Fruit fly (Drosophila melanogaster) whole organism, embryonic: Measurements from ENCODE around the gene CG10254.
A peak's percentile ranks its signal among the peaks of the same experiment; 100 is the strongest.

Source experiments
- Bgb ChIP-seq: fragments of 200-800 bp; sonication (Bioruptor generic); IDR thresholded peaks from 2 replicates; pipeline ENCODE4 v1.3.6; 2022; ENCODE audit warnings: missing biosample characterization, missing genetic modification characterization; ENCODE audit not compliant: partially characterized antibody
- CG10209 ChIP-seq: fragments of 200-800 bp; sonication (Bioruptor generic); optimal IDR thresholded peaks from 3 replicates; lab custom pipeline; 2017; ENCODE audit warnings: missing biosample characterization, mild to moderate bottlenecking, missing genetic modification characterization, missing genetic modification reagents
- CG11093 ChIP-seq: fragments of 200-800 bp; sonication (Bioruptor generic); IDR thresholded peaks from 3 replicates; pipeline ENCODE4 v1.3.6; 2022; ENCODE audit warnings: missing biosample characterization, missing genetic modification characterization
- CG11247 ChIP-seq: fragments of 200-800 bp; sonication (Bioruptor generic); IDR thresholded peaks from 2 replicates; pipeline ENCODE4 v1.3.6; 2022; ENCODE audit warnings: missing biosample characterization, missing genetic modification characterization
- CG11456 ChIP-seq: fragments of 200-800 bp; sonication (Bioruptor generic); IDR thresholded peaks from 3 replicates; pipeline ENCODE4 v1.3.6; 2022; ENCODE audit warnings: missing biosample characterization, missing genetic modification characterization
- CG11695 ChIP-seq: fragments of 200-800 bp; sonication (Bioruptor generic); IDR thresholded peaks from 3 replicates; pipeline ENCODE4 v1.3.6; 2022; ENCODE audit warnings: missing biosample characterization, missing genetic modification characterization
- CG12299 ChIP-seq: fragments of 200-800 bp; sonication (Bioruptor generic); optimal IDR thresholded peaks from 2 replicates; lab custom pipeline; 2018; ENCODE audit warnings: missing biosample characterization, mild to moderate bottlenecking, missing genetic modification characterization
- CG14050 ChIP-seq: fragments of 200-800 bp; sonication (Bioruptor generic); IDR thresholded peaks from 3 replicates; pipeline ENCODE4 v1.3.6; 2022; ENCODE audit warnings: missing biosample characterization, missing genetic modification characterization
- CG17802 ChIP-seq: fragments of 200-800 bp; sonication (Bioruptor generic); optimal IDR thresholded peaks from 2 replicates; lab custom pipeline; 2018; ENCODE audit warnings: missing biosample characterization, mild to moderate bottlenecking, missing genetic modification characterization, moderate library complexity
- CG1792 ChIP-seq: fragments of 200-800 bp; sonication (Bioruptor generic); optimal IDR thresholded peaks from 2 replicates; lab custom pipeline; 2016; ENCODE audit warnings: missing biosample characterization, missing genetic modification characterization
- CG2678 ChIP-seq: fragments of 200-800 bp; sonication (Bioruptor generic); optimal IDR thresholded peaks from 3 replicates; lab custom pipeline; 2019; ENCODE audit warnings: missing biosample characterization, mild to moderate bottlenecking, missing genetic modification characterization, moderate library complexity
- CG4424 ChIP-seq: fragments of 200-800 bp; sonication (Bioruptor generic); optimal IDR thresholded peaks from 3 replicates; lab custom pipeline; 2016; ENCODE audit warnings: missing biosample characterization, missing genetic modification characterization
- CG4617 ChIP-seq: fragments of 200-800 bp; sonication (Bioruptor generic); optimal IDR thresholded peaks from 3 replicates; lab custom pipeline; 2016; ENCODE audit warnings: missing biosample characterization, missing genetic modification characterization, borderline replicate concordance
- CG4854 ChIP-seq: fragments of 200-800 bp; sonication (Bioruptor generic); optimal IDR thresholded peaks from 2 replicates; lab custom pipeline; 2016; ENCODE audit warnings: missing biosample characterization, missing genetic modification characterization, inconsistent platforms
- CG7839 ChIP-seq: fragments of 200-800 bp; sonication (Bioruptor generic); optimal IDR thresholded peaks from 3 replicates; lab custom pipeline; 2018; ENCODE audit warnings: missing biosample characterization, mild to moderate bottlenecking, missing genetic modification characterization, moderate library complexity
- CG9215 ChIP-seq: fragments of 200-800 bp; sonication (Bioruptor generic); IDR thresholded peaks from 2 replicates; pipeline ENCODE4 v1.3.6; 2022; ENCODE audit warnings: missing biosample characterization, missing genetic modification characterization
- CG9609 ChIP-seq: fragments of 200-800 bp; sonication (Bioruptor generic); optimal IDR thresholded peaks from 3 replicates; lab custom pipeline; 2016; ENCODE audit warnings: missing biosample characterization, missing genetic modification characterization
- CG9876 ChIP-seq: fragments of 200-800 bp; sonication (Bioruptor generic); optimal IDR thresholded peaks from 2 replicates; lab custom pipeline; 2016; ENCODE audit warnings: missing biosample characterization, missing genetic modification characterization
- CHES-1-like ChIP-seq: fragments of 200-800 bp; sonication (Bioruptor generic); optimal IDR thresholded peaks from 2 replicates; lab custom pipeline; 2016; ENCODE audit warnings: missing biosample characterization, missing genetic modification characterization
- Dek ChIP-seq: fragments of 200-800 bp; sonication (Bioruptor generic); optimal IDR thresholded peaks from 3 replicates; lab custom pipeline; 2019; ENCODE audit warnings: missing biosample characterization, mild to moderate bottlenecking, missing genetic modification characterization, moderate library complexity
- HLHmδ ChIP-seq: fragments of 200-800 bp; sonication (Bioruptor generic); optimal IDR thresholded peaks from 2 replicates; lab custom pipeline; 2018; ENCODE audit warnings: missing biosample characterization, mild to moderate bottlenecking, missing genetic modification characterization, moderate library complexity
- Kr ChIP-seq: fragments of 200-800 bp; sonication (Bioruptor generic); optimal IDR thresholded peaks from 2 replicates; lab custom pipeline; 2017; ENCODE audit warnings: missing biosample characterization, mild to moderate bottlenecking, missing genetic modification characterization
- MBD-R2 ChIP-seq: fragments of 200-800 bp; sonication (Bioruptor generic); IDR thresholded peaks from 2 replicates; pipeline ENCODE4 v1.3.6; 2022; ENCODE audit warnings: missing biosample characterization, missing genetic modification characterization
- Mad ChIP-seq: fragments of 200-800 bp; sonication (Bioruptor generic); optimal IDR thresholded peaks from 2 replicates; lab custom pipeline; 2016; ENCODE audit warnings: missing biosample characterization, missing genetic modification characterization
- Ssrp ChIP-seq: fragments of 200-800 bp; sonication (Bioruptor generic); optimal IDR thresholded peaks from 2 replicates; lab custom pipeline; 2018; ENCODE audit warnings: missing biosample characterization, mild to moderate bottlenecking, missing genetic modification characterization, moderate library complexity
- Usf ChIP-seq: fragments of 200-800 bp; sonication (Bioruptor generic); optimal IDR thresholded peaks from 2 replicates; lab custom pipeline; 2017; ENCODE audit warnings: missing genotype, missing biosample characterization, missing genetic modification characterization
- ap ChIP-seq: fragments of 200-800 bp; sonication (Bioruptor generic); IDR thresholded peaks from 2 replicates; pipeline ENCODE4 v1.3.6; 2022; ENCODE audit warnings: missing biosample characterization, missing genetic modification characterization
- ato ChIP-seq: fragments of 200-800 bp; sonication (Bioruptor generic); IDR thresholded peaks from 2 replicates; pipeline ENCODE4 v1.3.6; 2022; ENCODE audit warnings: missing biosample characterization, missing genetic modification characterization; ENCODE audit not compliant: partially characterized antibody
- btn ChIP-seq: fragments of 200-800 bp; sonication (Bioruptor generic); optimal IDR thresholded peaks from 2 replicates; lab custom pipeline; 2016; ENCODE audit warnings: missing biosample characterization, missing genetic modification characterization
- cad ChIP-seq: fragments of >200 bp; optimal IDR thresholded peaks from 2 replicates; lab custom pipeline; 2017; ENCODE audit warnings: missing biosample characterization, missing genetic modification characterization
- cato ChIP-seq: fragments of 200-800 bp; sonication (Bioruptor generic); optimal IDR thresholded peaks from 2 replicates; lab custom pipeline; 2016; ENCODE audit warnings: missing biosample characterization, missing genetic modification characterization, borderline replicate concordance
- chif ChIP-seq, 2 experiments: fragments of 200-800 bp; sonication (Bioruptor generic); optimal IDR thresholded peaks; 3 replicates each; lab custom pipeline; 2016; ENCODE audit warnings: missing biosample characterization in 2 of 2, missing genetic modification characterization in 2 of 2
- cwo ChIP-seq: fragments of 200-800 bp; sonication (Bioruptor generic); optimal IDR thresholded peaks from 3 replicates; lab custom pipeline; 2017; ENCODE audit warnings: missing biosample characterization, missing genetic modification characterization, mild to moderate bottlenecking, moderate library complexity, missing genetic modification reagents
- dpn ChIP-seq, 2 experiments: fragments of 200-800 bp; sonication (Bioruptor generic); optimal IDR thresholded peaks; 3 replicates each; lab custom pipeline; 2016; ENCODE audit warnings: missing biosample characterization in 2 of 2, missing genetic modification characterization in 2 of 2
- gcm ChIP-seq: fragments of 200-800 bp; sonication (Bioruptor generic); optimal IDR thresholded peaks from 2 replicates; lab custom pipeline; 2019; ENCODE audit warnings: missing biosample characterization, mild to moderate bottlenecking, missing genetic modification characterization, moderate library complexity
- h ChIP-seq: fragments of >200 bp; optimal IDR thresholded peaks from 2 replicates; lab custom pipeline; 2017
- hb ChIP-seq: fragments of 200-800 bp; sonication (Bioruptor generic); IDR thresholded peaks from 3 replicates; pipeline ENCODE4 v1.3.6; 2022; ENCODE audit warnings: missing biosample characterization, missing genetic modification characterization; ENCODE audit not compliant: partially characterized antibody
- ind ChIP-seq: fragments of 200-800 bp; sonication (Bioruptor generic); optimal IDR thresholded peaks from 3 replicates; lab custom pipeline; 2016; ENCODE audit warnings: missing biosample characterization, missing genetic modification characterization
- insv ChIP-seq, 2 experiments: fragments of 200-800 bp; sonication (Bioruptor generic); optimal IDR thresholded peaks; 3 replicates each; lab custom pipeline; 2016 to 2018; ENCODE audit warnings: missing biosample characterization in 2 of 2, missing genetic modification characterization in 2 of 2
- lola ChIP-seq, 3 experiments: fragments of >200 bp in 2 of 3; fragments of 200-800 bp in 1 of 3; sonication (Bioruptor generic) in 1 of 3; optimal IDR thresholded peaks; 2 replicates each; lab custom pipeline; 2017 to 2019; ENCODE audit warnings: missing biosample characterization in 3 of 3, missing genetic modification characterization in 3 of 3, mild to moderate bottlenecking in 1 of 3, moderate library complexity in 1 of 3
- onecut ChIP-seq: fragments of 200-800 bp; sonication (Bioruptor generic); IDR thresholded peaks from 2 replicates; pipeline ENCODE4 v1.3.6; 2022; ENCODE audit warnings: missing biosample characterization, missing genetic modification characterization
- psq ChIP-seq: fragments of 200-800 bp; sonication (Bioruptor generic); optimal IDR thresholded peaks from 2 replicates; lab custom pipeline; 2017; ENCODE audit warnings: missing biosample characterization, missing genetic modification characterization
- pum ChIP-seq: fragments of 200-800 bp; sonication (Bioruptor generic); optimal IDR thresholded peaks from 2 replicates; lab custom pipeline; 2016; ENCODE audit warnings: missing biosample characterization, missing genetic modification characterization
- row ChIP-seq: fragments of 200-800 bp; sonication (Bioruptor generic); IDR thresholded peaks from 3 replicates; pipeline ENCODE4 v1.3.6; 2022; ENCODE audit warnings: missing biosample characterization, missing genetic modification characterization
- stc ChIP-seq: fragments of 200-800 bp; sonication (Bioruptor generic); IDR thresholded peaks from 2 replicates; pipeline ENCODE4 v1.3.6; 2022; ENCODE audit warnings: missing biosample characterization, missing genetic modification characterization
- tio ChIP-seq: fragments of 200-800 bp; sonication (Bioruptor generic); optimal IDR thresholded peaks from 2 replicates; lab custom pipeline; 2017; ENCODE audit warnings: missing biosample characterization, missing genetic modification characterization, inconsistent platforms
- vnd ChIP-seq: fragments of 200-800 bp; sonication (Bioruptor generic); IDR thresholded peaks from 3 replicates; pipeline ENCODE4 v1.3.6; 2022; ENCODE audit warnings: missing biosample characterization, missing genetic modification characterization; ENCODE audit not compliant: partially characterized antibody
- vvl ChIP-seq: fragments of 200-800 bp; sonication (Bioruptor generic); IDR thresholded peaks from 2 replicates; pipeline ENCODE4 v1.3.6; 2022; ENCODE audit warnings: missing biosample characterization, missing genetic modification characterization
- wek ChIP-seq: fragments of 200-800 bp; sonication (Bioruptor generic); optimal IDR thresholded peaks from 3 replicates; lab custom pipeline; 2018; ENCODE audit warnings: missing biosample characterization, mild to moderate bottlenecking, missing genetic modification characterization, moderate library complexity

CG10254 gene

dm6 chr3R:23678349-23679193, 16.2 kb downstream of the CG10254 start, which contains the start of gene GILT2 (continued):
- TF ChIP-seq ap (GFP tag; lab: Robert Waterston, UW), result peak; percentile 87
- TF ChIP-seq ind (GFP tag; lab: Kevin White, UChicago), result peak; percentile 90
- TF ChIP-seq stc (GFP tag; lab: Robert Waterston, UW), result peak; percentile 88
- peak; percentile 96 for TF ChIP-seq gcm (GFP tag; lab: Kevin White, UChicago)
- TF ChIP-seq tio (GFP tag; lab: Kevin White, UChicago), result peak; percentile 77
- peak; percentile 83 for TF ChIP-seq CG9215 (GFP tag; lab: Robert Waterston, UW)
- TF ChIP-seq cad (GFP tag; lab: Kevin White, UChicago), result no peak
- peak; percentile 21 for TF ChIP-seq CG9609 (GFP tag; lab: Kevin White, UChicago)
- TF ChIP-seq CG11093 (GFP tag; lab: Robert Waterston, UW), result peak; percentile 84
- TF ChIP-seq Kr (GFP tag; lab: Kevin White, UChicago), result no peak
- TF ChIP-seq chif (GFP tag; optimal IDR thresholded peaks at IDR 0.05; lab: Kevin White, UChicago), result peak; percentile 35 to 61
- TF ChIP-seq HLHmδ (GFP tag; lab: Kevin White, UChicago), result no peak
- TF ChIP-seq row (GFP tag; lab: Robert Waterston, UW), result peak; percentile 96
- TF ChIP-seq Mad, result peak; percentile 75
- TF ChIP-seq CG4617 (GFP tag; lab: Kevin White, UChicago), result peak; percentile 61
- TF ChIP-seq ato, result no peak
- TF ChIP-seq CG9876 (GFP tag; lab: Kevin White, UChicago), result no peak
- TF ChIP-seq CG14050 (GFP tag; lab: Robert Waterston, UW), result peak; percentile 83
- peak; percentile 74 for TF ChIP-seq MBD-R2 (GFP tag; lab: Robert Waterston, UW)
- TF ChIP-seq CG2678 (tag; lab: Kevin White, UChicago), result peak; percentile 96
- no peak for TF ChIP-seq hb (GFP tag; lab: Robert Waterston, UW)
- TF ChIP-seq CG7839 (tag; lab: Kevin White, UChicago), result peak; percentile 95
- peak; percentile 39 for TF ChIP-seq pum (GFP tag; lab: Kevin White, UChicago)
- TF ChIP-seq psq (GFP tag; lab: Kevin White, UChicago), result peak; percentile 71
- no peak for TF ChIP-seq btn (GFP tag; lab: Kevin White, UChicago)
- peak; percentile 92 for TF ChIP-seq CG4424
- peak; percentile 39 for TF ChIP-seq CHES-1-like (GFP tag; lab: Kevin White, UChicago)
- peak in 1 of 2 experiments; percentile 76 for TF ChIP-seq insv (GFP tag; optimal IDR thresholded peaks at IDR 0.05; lab: Kevin White, UChicago)
- peak; percentile 69 for TF ChIP-seq Usf (GFP tag; lab: Kevin White, UChicago)
- no peak for TF ChIP-seq vnd (GFP tag; lab: Robert Waterston, UW)
- TF ChIP-seq cato, result peak; percentile 85
- peak; percentile 84 for TF ChIP-seq CG12299 (tag; lab: Kevin White, UChicago)
- TF ChIP-seq wek (GFP tag; lab: Kevin White, UChicago), result no peak
- TF ChIP-seq vvl (GFP tag; lab: Robert Waterston, UW), result peak; percentile 97
- TF ChIP-seq CG11247, result peak; percentile 87
- peak; percentile 88 for TF ChIP-seq onecut
- peak; percentile 85 for TF ChIP-seq CG11456 (GFP tag; lab: Robert Waterston, UW)
- TF ChIP-seq cwo (GFP tag; lab: Kevin White, UChicago), result peak; percentile 91
- peak; percentile 88 for TF ChIP-seq Dek
- no peak for TF ChIP-seq Bgb (GFP tag; lab: Robert Waterston, UW)
- TF ChIP-seq Ssrp (tag; lab: Kevin White, UChicago), result peak; percentile 90
- peak; percentile 90 for TF ChIP-seq CG11695
- peak; percentile 64 to 88 for TF ChIP-seq dpn (GFP tag; optimal IDR thresholded peaks at IDR 0.05; lab: Kevin White, UChicago)
- peak; percentile 91 for TF ChIP-seq CG10209 (GFP tag; lab: Kevin White, UChicago)
- no peak for TF ChIP-seq h
- peak; percentile 77 for TF ChIP-seq CG4854 (GFP tag; lab: Kevin White, UChicago)
- peak; percentile 49 for TF ChIP-seq CG17802
- peak; percentile 44 for TF ChIP-seq CG1792 (GFP tag; lab: Kevin White, UChicago)
- peak in 1 of 3 experiments; percentile 88 for TF ChIP-seq lola (GFP tag; optimal IDR thresholded peaks at IDR 0.05; lab: Kevin White, UChicago)
